Fruit fly (Drosophila melanogaster) whole organism, embryonic: ENCODE measurements around the gene Pdzd8.

Experiments used
- Abd-B ChIP-seq: fragments of 200-800 bp; sonication (Bioruptor generic); optimal IDR thresholded peaks from 2 replicates; lab custom pipeline; 2018; ENCODE audit warnings: missing biosample characterization, mild to moderate bottlenecking, missing genetic modification characterization, moderate library complexity
- BEAF-32 ChIP-seq: fragments of 200-800 bp; sonication (Bioruptor generic); optimal IDR thresholded peaks from 3 replicates; lab custom pipeline; 2017; ENCODE audit warnings: missing biosample characterization, missing genetic modification characterization, mild to moderate bottlenecking, moderate library complexity, missing genetic modification reagents
- CG10147 ChIP-seq: fragments of 200-800 bp; sonication (Bioruptor generic); optimal IDR thresholded peaks from 2 replicates; lab custom pipeline; 2019; ENCODE audit warnings: missing biosample characterization, mild to moderate bottlenecking, missing genetic modification characterization, moderate library complexity
- CG10431 ChIP-seq: fragments of 200-800 bp; sonication (Bioruptor generic); optimal IDR thresholded peaks from 3 replicates; lab custom pipeline; 2018; ENCODE audit warnings: missing biosample characterization, mild to moderate bottlenecking, missing genetic modification characterization
- CG10462 ChIP-seq: fragments of 200-800 bp; sonication (Bioruptor generic); optimal IDR thresholded peaks from 2 replicates; lab custom pipeline; 2016; ENCODE audit warnings: missing biosample characterization, missing genetic modification characterization
- CG10565 ChIP-seq: fragments of 200-800 bp; sonication (Bioruptor generic); optimal IDR thresholded peaks from 3 replicates; lab custom pipeline; 2016; ENCODE audit warnings: missing biosample characterization, mild to moderate bottlenecking, missing genetic modification characterization
- CG10959 ChIP-seq: fragments of 200-800 bp; sonication (Bioruptor generic); IDR thresholded peaks from 2 replicates; pipeline ENCODE4 v1.3.6; 2022; ENCODE audit warnings: missing biosample characterization, missing genetic modification characterization
- CG11696 ChIP-seq: fragments of 200-800 bp; sonication (Bioruptor generic); IDR thresholded peaks from 2 replicates; pipeline ENCODE4 v1.3.6; 2022; ENCODE audit warnings: missing biosample characterization, missing genetic modification characterization
- CG12769 ChIP-seq: fragments of 200-800 bp; sonication (Bioruptor generic); optimal IDR thresholded peaks from 2 replicates; lab custom pipeline; 2019; ENCODE audit warnings: missing biosample characterization, mild to moderate bottlenecking, missing genetic modification characterization, moderate library complexity
- CG1647 ChIP-seq: fragments of 200-800 bp; sonication (Bioruptor generic); optimal IDR thresholded peaks from 3 replicates; lab custom pipeline; 2016; ENCODE audit warnings: missing biosample characterization, missing genetic modification characterization
- CG31224 ChIP-seq: fragments of 200-800 bp; sonication (Bioruptor generic); IDR thresholded peaks from 2 replicates; pipeline ENCODE4 v1.3.6; 2022; ENCODE audit warnings: missing biosample characterization, missing genetic modification characterization
- CG32532 ChIP-seq: fragments of 200-800 bp; sonication (Bioruptor generic); IDR thresholded peaks from 2 replicates; pipeline ENCODE4 v1.3.6; 2022; ENCODE audit warnings: missing biosample characterization, missing genetic modification characterization
- CG3838 ChIP-seq: fragments of 200-800 bp; sonication (Bioruptor generic); optimal IDR thresholded peaks from 3 replicates; lab custom pipeline; 2016; ENCODE audit warnings: missing biosample characterization, missing genetic modification characterization
- CG4424 ChIP-seq: fragments of 200-800 bp; sonication (Bioruptor generic); optimal IDR thresholded peaks from 3 replicates; lab custom pipeline; 2016; ENCODE audit warnings: missing biosample characterization, missing genetic modification characterization
- CG4707 ChIP-seq: fragments of 200-800 bp; sonication (Bioruptor generic); optimal IDR thresholded peaks from 2 replicates; lab custom pipeline; 2018; ENCODE audit warnings: missing biosample characterization, mild to moderate bottlenecking, missing genetic modification characterization, moderate library complexity
- CG5245 ChIP-seq: fragments of 200-800 bp; sonication (Bioruptor generic); optimal IDR thresholded peaks from 3 replicates; lab custom pipeline; 2016; ENCODE audit warnings: missing biosample characterization, missing genetic modification characterization
- CG8944 ChIP-seq: fragments of 200-800 bp; sonication (Bioruptor generic); optimal IDR thresholded peaks from 3 replicates; lab custom pipeline; 2016; ENCODE audit warnings: missing biosample characterization, missing genetic modification characterization
- CG9215 ChIP-seq: fragments of 200-800 bp; sonication (Bioruptor generic); IDR thresholded peaks from 2 replicates; pipeline ENCODE4 v1.3.6; 2022; ENCODE audit warnings: missing biosample characterization, missing genetic modification characterization
- CG9437 ChIP-seq: fragments of 200-800 bp; sonication (Bioruptor generic); optimal IDR thresholded peaks from 2 replicates; lab custom pipeline; 2018; ENCODE audit warnings: missing biosample characterization, mild to moderate bottlenecking, missing genetic modification characterization
- Chrac-16 ChIP-seq: fragments of 200-800 bp; sonication (Bioruptor generic); optimal IDR thresholded peaks from 3 replicates; lab custom pipeline; 2016; ENCODE audit warnings: missing biosample characterization, missing genetic modification characterization
- Doc2 ChIP-seq: fragments of 200-800 bp; sonication (Bioruptor generic); IDR thresholded peaks from 2 replicates; pipeline ENCODE4 v1.3.6; 2022; ENCODE audit warnings: missing biosample characterization, missing genetic modification characterization
- Hey ChIP-seq: fragments of 200-800 bp; sonication (Bioruptor generic); optimal IDR thresholded peaks from 3 replicates; lab custom pipeline; 2018; ENCODE audit warnings: missing biosample characterization, mild to moderate bottlenecking, missing genetic modification characterization
- Lhr ChIP-seq: fragments of 200-800 bp; sonication (Bioruptor generic); optimal IDR thresholded peaks from 3 replicates; lab custom pipeline; 2017; ENCODE audit warnings: mild to moderate bottlenecking, missing biosample characterization, missing genetic modification reagents, missing genetic modification characterization
- MTF-1 ChIP-seq: fragments of 200-800 bp; sonication (Bioruptor generic); optimal IDR thresholded peaks from 2 replicates; lab custom pipeline; 2018; ENCODE audit warnings: missing biosample characterization, mild to moderate bottlenecking, missing genetic modification characterization, borderline replicate concordance
- Meics ChIP-seq: fragments of 200-800 bp; sonication (Bioruptor generic); optimal IDR thresholded peaks from 2 replicates; lab custom pipeline; 2017; ENCODE audit warnings: missing biosample characterization, mild to moderate bottlenecking, missing genetic modification characterization
- Nf-YA ChIP-seq: fragments of 200-800 bp; sonication (Bioruptor generic); IDR thresholded peaks from 2 replicates; pipeline ENCODE4 v1.3.6; 2022; ENCODE audit warnings: missing biosample characterization, missing genetic modification characterization
- Optix ChIP-seq: fragments of 200-800 bp; sonication (Bioruptor generic); IDR thresholded peaks from 3 replicates; pipeline ENCODE4 v1.3.6; 2022; ENCODE audit warnings: missing biosample characterization, missing genetic modification characterization
- PHDP ChIP-seq: fragments of 200-800 bp; sonication (Bioruptor generic); optimal IDR thresholded peaks from 3 replicates; lab custom pipeline; 2018; ENCODE audit warnings: missing biosample characterization, mild to moderate bottlenecking, missing genetic modification characterization, moderate library complexity
- az2 ChIP-seq: fragments of 200-800 bp; sonication (Bioruptor generic); optimal IDR thresholded peaks from 3 replicates; lab custom pipeline; 2016; ENCODE audit warnings: missing biosample characterization, missing genetic modification characterization
- bcd ChIP-seq: fragments of 200-800 bp; sonication (Bioruptor generic); optimal IDR thresholded peaks from 2 replicates; lab custom pipeline; 2017; ENCODE audit warnings: missing biosample characterization, mild to moderate bottlenecking, missing genetic modification characterization
- chif ChIP-seq, 2 experiments: fragments of 200-800 bp; sonication (Bioruptor generic); optimal IDR thresholded peaks; 3 replicates each; lab custom pipeline; 2016; ENCODE audit warnings: missing biosample characterization in 2 of 2, missing genetic modification characterization in 2 of 2
- crol ChIP-seq: fragments of 200-800 bp; sonication (Bioruptor generic); IDR thresholded peaks from 2 replicates; pipeline ENCODE4 v1.3.6; 2022; ENCODE audit warnings: missing biosample characterization, missing genetic modification characterization
- cwo ChIP-seq: fragments of 200-800 bp; sonication (Bioruptor generic); optimal IDR thresholded peaks from 3 replicates; lab custom pipeline; 2017; ENCODE audit warnings: missing biosample characterization, missing genetic modification characterization, mild to moderate bottlenecking, moderate library complexity, missing genetic modification reagents
- danr ChIP-seq: fragments of 200-800 bp; sonication (Bioruptor generic); IDR thresholded peaks from 2 replicates; pipeline ENCODE4 v1.3.6; 2022; ENCODE audit warnings: missing biosample characterization, missing genetic modification characterization
- dimm ChIP-seq: fragments of 200-800 bp; sonication (Bioruptor generic); IDR thresholded peaks from 2 replicates; pipeline ENCODE4 v1.3.6; 2022; ENCODE audit warnings: missing biosample characterization, missing genetic modification characterization
- disco-r ChIP-seq: fragments of 200-800 bp; sonication (Bioruptor generic); optimal IDR thresholded peaks from 2 replicates; lab custom pipeline; 2016; ENCODE audit warnings: missing biosample characterization, missing genetic modification characterization
- fu2 ChIP-seq: fragments of 200-800 bp; sonication (Bioruptor generic); optimal IDR thresholded peaks from 2 replicates; lab custom pipeline; 2016; ENCODE audit warnings: missing biosample characterization, missing genetic modification characterization
- gsb-n ChIP-seq: fragments of 200-800 bp; sonication (Bioruptor generic); optimal IDR thresholded peaks from 3 replicates; lab custom pipeline; 2018; ENCODE audit warnings: missing biosample characterization, mild to moderate bottlenecking, missing genetic modification characterization
- hbn ChIP-seq: fragments of 200-800 bp; sonication (Bioruptor generic); IDR thresholded peaks from 2 replicates; pipeline ENCODE4 v1.3.6; 2022; ENCODE audit warnings: missing biosample characterization, missing genetic modification characterization; ENCODE audit not compliant: partially characterized antibody
- klu ChIP-seq: fragments of 200-800 bp; sonication (Bioruptor generic); IDR thresholded peaks from 2 replicates; pipeline ENCODE4 v1.3.6; 2022; ENCODE audit warnings: missing biosample characterization, missing genetic modification characterization
- knrl ChIP-seq: fragments of 200-800 bp; sonication (Bioruptor generic); IDR thresholded peaks from 3 replicates; pipeline ENCODE4 v1.3.6; 2022; ENCODE audit warnings: missing biosample characterization, missing genetic modification characterization; ENCODE audit not compliant: partially characterized antibody
- mld ChIP-seq: fragments of 200-800 bp; sonication (Bioruptor generic); IDR thresholded peaks from 3 replicates; pipeline ENCODE4 v1.3.6; 2022; ENCODE audit warnings: missing biosample characterization, missing genetic modification characterization; ENCODE audit not compliant: partially characterized antibody
- org-1 ChIP-seq: fragments of 200-800 bp; sonication (Bioruptor generic); optimal IDR thresholded peaks from 2 replicates; lab custom pipeline; 2017; ENCODE audit warnings: missing biosample characterization, missing genetic modification characterization
- pnt ChIP-seq: fragments of 200-800 bp; sonication (Bioruptor generic); optimal IDR thresholded peaks from 3 replicates; lab custom pipeline; 2016; ENCODE audit warnings: missing biosample characterization, missing genetic modification characterization
- pros ChIP-seq: fragments of 200-800 bp; sonication (Bioruptor generic); optimal IDR thresholded peaks from 3 replicates; lab custom pipeline; 2019; ENCODE audit warnings: missing biosample characterization, mild to moderate bottlenecking, missing genetic modification characterization, moderate library complexity
- pum ChIP-seq: fragments of 200-800 bp; sonication (Bioruptor generic); optimal IDR thresholded peaks from 2 replicates; lab custom pipeline; 2016; ENCODE audit warnings: missing biosample characterization, missing genetic modification characterization
- ro ChIP-seq: fragments of 200-800 bp; sonication (Bioruptor generic); IDR thresholded peaks from 2 replicates; pipeline ENCODE4 v1.3.6; 2022; ENCODE audit warnings: missing biosample characterization, missing genetic modification characterization
- row ChIP-seq: fragments of 200-800 bp; sonication (Bioruptor generic); IDR thresholded peaks from 3 replicates; pipeline ENCODE4 v1.3.6; 2022; ENCODE audit warnings: missing biosample characterization, missing genetic modification characterization
- sob ChIP-seq: fragments of 200-800 bp; sonication (Bioruptor generic); IDR thresholded peaks from 2 replicates; pipeline ENCODE4 v1.3.6; 2022; ENCODE audit warnings: missing biosample characterization, missing genetic modification characterization
- sqz ChIP-seq: fragments of 200-800 bp; sonication (Bioruptor generic); optimal IDR thresholded peaks from 3 replicates; lab custom pipeline; 2018; ENCODE audit warnings: missing biosample characterization, mild to moderate bottlenecking, missing genetic modification characterization
- wor ChIP-seq: fragments of 200-800 bp; sonication (Bioruptor generic); IDR thresholded peaks from 2 replicates; pipeline ENCODE4 v1.3.6; 2022; ENCODE audit warnings: missing biosample characterization, missing genetic modification characterization
- z ChIP-seq: fragments of 200-800 bp; sonication (Bioruptor generic); IDR thresholded peaks from 3 replicates; pipeline ENCODE4 v1.3.6; 2022; ENCODE audit warnings: missing biosample characterization, missing genetic modification characterization

Gene Pdzd8

DNA sequence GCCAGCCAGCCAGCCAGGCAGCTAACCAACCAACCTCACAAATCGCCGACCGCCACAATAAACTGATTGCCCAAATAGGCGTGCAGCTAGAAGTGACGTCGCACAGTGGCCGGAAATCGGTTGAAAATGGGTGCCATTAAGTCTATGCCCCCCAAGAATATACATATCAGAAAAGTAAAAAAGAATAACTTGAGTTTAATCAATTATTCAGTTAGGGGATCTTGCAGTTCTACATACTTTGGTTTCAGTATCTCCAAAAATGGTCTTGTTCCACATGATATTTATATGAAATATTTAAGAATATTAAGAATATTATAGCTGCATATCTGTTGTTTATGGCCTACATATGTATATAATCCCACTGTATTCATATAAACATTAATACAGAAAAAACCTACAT is 45.3 kb downstream of the Pdzd8 start (continued):
- peak; percentile 79 for TF ChIP-seq row
- TF ChIP-seq org-1 (GFP tag; lab: Kevin White, UChicago) = no peak
- TF ChIP-seq CG10959 (GFP tag; lab: Robert Waterston, UW) = no peak
- TF ChIP-seq sob = no peak
- 0 out of 2 replicates have a peak, but pooled peaks have one; percentile 26 for TF ChIP-seq CG31224
- TF ChIP-seq CG11696 (GFP tag; lab: Robert Waterston, UW) = no peak
- TF ChIP-seq CG9437 (GFP tag; lab: Kevin White, UChicago) = peak; percentile 16
- no peak for TF ChIP-seq knrl (GFP tag; lab: Robert Waterston, UW)
- TF ChIP-seq mld (GFP tag; lab: Robert Waterston, UW) = no peak
- no peak for TF ChIP-seq CG10431 (GFP tag; lab: Kevin White, UChicago)
- peak; percentile 15 for TF ChIP-seq Chrac-16 (GFP tag; lab: Kevin White, UChicago)
- no peak for TF ChIP-seq danr (GFP tag; lab: Robert Waterston, UW)
- TF ChIP-seq Doc2 (GFP tag; lab: Robert Waterston, UW) = no peak
- peak; percentile 64 for TF ChIP-seq PHDP (tag; lab: Kevin White, UChicago)
- no peak for TF ChIP-seq CG10147
- peak; percentile 62 for TF ChIP-seq Meics
- TF ChIP-seq gsb-n (tag; lab: Kevin White, UChicago) = no peak
- no peak for TF ChIP-seq crol (GFP tag; lab: Robert Waterston, UW)
- TF ChIP-seq klu (GFP tag; lab: Robert Waterston, UW) = no peak
- no peak for TF ChIP-seq Optix (GFP tag; lab: Robert Waterston, UW)
- no peak for TF ChIP-seq pros (GFP tag; lab: Kevin White, UChicago)
- TF ChIP-seq pum = no peak
- TF ChIP-seq dimm (GFP tag; lab: Robert Waterston, UW) = no peak
- TF ChIP-seq CG4707 (GFP tag; lab: Kevin White, UChicago) = no peak
- peak; percentile 49; the same call in 1 of the 2 replicates for TF ChIP-seq CG32532
- no peak for TF ChIP-seq pnt (GFP tag; lab: Kevin White, UChicago)
- peak; percentile 8 for TF ChIP-seq MTF-1 (GFP tag; lab: Kevin White, UChicago)
- peak; percentile 46 for TF ChIP-seq cwo (GFP tag; lab: Kevin White, UChicago)
- no peak for TF ChIP-seq wor
- TF ChIP-seq CG12769 (tag; lab: Kevin White, UChicago) = no peak
- no peak for TF ChIP-seq z (GFP tag; lab: Robert Waterston, UW)
- no peak for TF ChIP-seq CG5245 (GFP tag; lab: Kevin White, UChicago)
- TF ChIP-seq fu2 (GFP tag; lab: Kevin White, UChicago) = no peak
- peak; percentile 12 for TF ChIP-seq sqz
- TF ChIP-seq Abd-B = peak; percentile 43
- peak; percentile 48 for TF ChIP-seq bcd
- no peak for TF ChIP-seq Lhr (GFP tag; lab: Kevin White, UChicago)
- TF ChIP-seq BEAF-32 = no peak
- TF ChIP-seq CG4424 (GFP tag; lab: Kevin White, UChicago) = no peak
- no peak for TF ChIP-seq CG10462 (GFP tag; lab: Kevin White, UChicago)
- TF ChIP-seq CG10565 (GFP tag; lab: Kevin White, UChicago) = no peak
- no peak for TF ChIP-seq chif (GFP tag; optimal IDR thresholded peaks at IDR 0.05; lab: Kevin White, UChicago)
- TF ChIP-seq az2 = peak; percentile 20
- no peak for TF ChIP-seq Nf-YA (GFP tag; lab: Robert Waterston, UW)
- no peak for TF ChIP-seq CG8944 (GFP tag; lab: Kevin White, UChicago)
- TF ChIP-seq Hey (tag; lab: Kevin White, UChicago) = peak; percentile 2
- no peak for TF ChIP-seq CG3838 (GFP tag; lab: Kevin White, UChicago)
- no peak for TF ChIP-seq CG1647
- no peak for TF ChIP-seq CG9215
- no peak for TF ChIP-seq disco-r
- no peak for TF ChIP-seq hbn
- no peak for TF ChIP-seq ro
